Fruit fly (Drosophila melanogaster) whole organism, embryonic: ENCODE results near the gene eEF1delta.

Experiments used
- CG10979 ChIP-seq: fragments of 200-800 bp; sonication (Bioruptor generic); optimal IDR thresholded peaks from 2 replicates; lab custom pipeline; 2018; ENCODE audit warnings: missing biosample characterization, mild to moderate bottlenecking, missing genetic modification characterization, moderate library complexity
- CG13424 ChIP-seq: fragments of 200-800 bp; sonication (Bioruptor generic); optimal IDR thresholded peaks from 2 replicates; lab custom pipeline; 2019; ENCODE audit warnings: missing biosample characterization, mild to moderate bottlenecking, missing genetic modification characterization, moderate library complexity
- CG15011 ChIP-seq: fragments of 200-800 bp; sonication (Bioruptor generic); optimal IDR thresholded peaks from 3 replicates; lab custom pipeline; 2018; ENCODE audit warnings: missing biosample characterization, mild to moderate bottlenecking, missing genetic modification characterization
- CG2875 ChIP-seq: fragments of 200-800 bp; sonication (Bioruptor generic); optimal IDR thresholded peaks from 2 replicates; lab custom pipeline; 2017; ENCODE audit warnings: missing biosample characterization, mild to moderate bottlenecking, missing genetic modification characterization, missing genetic modification reagents
- CG2889 ChIP-seq: fragments of 200-800 bp; sonication (Bioruptor generic); IDR thresholded peaks from 3 replicates; pipeline ENCODE4 v1.3.6; 2022; ENCODE audit warnings: missing biosample characterization, missing genetic modification characterization
- CG34224 ChIP-seq: fragments of 200-800 bp; sonication (Bioruptor generic); IDR thresholded peaks from 3 replicates; pipeline ENCODE4 v1.3.6; 2022; ENCODE audit warnings: missing biosample characterization, missing genetic modification characterization; ENCODE audit not compliant: partially characterized antibody
- CG34376 ChIP-seq: fragments of 200-800 bp; sonication (Bioruptor generic); optimal IDR thresholded peaks from 2 replicates; lab custom pipeline; 2018; ENCODE audit warnings: missing biosample characterization, mild to moderate bottlenecking, missing genetic modification characterization
- CG34422 ChIP-seq: fragments of 200-800 bp; sonication (Bioruptor generic); IDR thresholded peaks from 3 replicates; pipeline ENCODE4 v1.3.6; 2022; ENCODE audit warnings: missing biosample characterization, missing genetic modification characterization
- CG42726 ChIP-seq: fragments of 200-800 bp; sonication (Bioruptor generic); IDR thresholded peaks from 2 replicates; pipeline ENCODE4 v1.3.6; 2022; ENCODE audit warnings: missing biosample characterization, missing genetic modification characterization; ENCODE audit not compliant: partially characterized antibody
- CG4360 ChIP-seq: fragments of 200-800 bp; sonication (Bioruptor generic); IDR thresholded peaks from 2 replicates; pipeline ENCODE4 v1.3.6; 2022; ENCODE audit warnings: missing biosample characterization, missing genetic modification characterization
- CG6683 ChIP-seq: fragments of 200-800 bp; sonication (Bioruptor generic); optimal IDR thresholded peaks from 2 replicates; lab custom pipeline; 2017; ENCODE audit warnings: missing biosample characterization, mild to moderate bottlenecking, missing genetic modification characterization, missing genetic modification reagents
- CG7839 ChIP-seq: fragments of 200-800 bp; sonication (Bioruptor generic); optimal IDR thresholded peaks from 3 replicates; lab custom pipeline; 2018; ENCODE audit warnings: missing biosample characterization, mild to moderate bottlenecking, missing genetic modification characterization, moderate library complexity
- CG8089 ChIP-seq: fragments of 200-800 bp; sonication (Bioruptor generic); optimal IDR thresholded peaks from 3 replicates; lab custom pipeline; 2016; ENCODE audit warnings: missing biosample characterization, missing genetic modification characterization
- CG8290 ChIP-seq, 3 experiments: fragments of 200-800 bp; sonication (Bioruptor generic); optimal IDR thresholded peaks; 2 replicates each; lab custom pipeline; 2016 to 2019; ENCODE audit warnings: missing biosample characterization in 3 of 3, missing genetic modification characterization in 3 of 3, mild to moderate bottlenecking in 2 of 3, moderate library complexity in 1 of 3
- CG8359 ChIP-seq: fragments of 200-800 bp; sonication (Bioruptor generic); optimal IDR thresholded peaks from 2 replicates; lab custom pipeline; 2017; ENCODE audit warnings: missing biosample characterization, mild to moderate bottlenecking, missing genetic modification characterization, borderline replicate concordance
- CrebB ChIP-seq: fragments of 200-800 bp; sonication (Bioruptor generic); optimal IDR thresholded peaks from 3 replicates; lab custom pipeline; 2018; ENCODE audit warnings: missing biosample characterization, mild to moderate bottlenecking, missing genetic modification characterization
- Dll ChIP-seq: fragments of 200-800 bp; sonication (Bioruptor generic); IDR thresholded peaks from 4 replicates; pipeline ENCODE4 v1.3.6; 2022; ENCODE audit warnings: missing biosample characterization, missing genetic modification characterization; ENCODE audit not compliant: partially characterized antibody
- Doc3 ChIP-seq: fragments of 200-800 bp; sonication (Bioruptor generic); IDR thresholded peaks from 3 replicates; pipeline ENCODE4 v1.3.6; 2022; ENCODE audit warnings: missing biosample characterization, missing genetic modification characterization; ENCODE audit not compliant: partially characterized antibody
- Dref ChIP-seq: fragments of 200-800 bp; sonication (Bioruptor generic); IDR thresholded peaks from 2 replicates; pipeline ENCODE4 v1.3.6; 2022; ENCODE audit warnings: missing biosample characterization, missing genetic modification characterization
- HHEX ChIP-seq: fragments of 200-800 bp; sonication (Bioruptor generic); optimal IDR thresholded peaks from 3 replicates; lab custom pipeline; 2017; ENCODE audit warnings: missing biosample characterization, mild to moderate bottlenecking, missing genetic modification characterization, missing genetic modification reagents
- Lim3 ChIP-seq: fragments of 200-800 bp; sonication (Bioruptor generic); IDR thresholded peaks from 2 replicates; pipeline ENCODE4 v1.3.6; 2022; ENCODE audit warnings: missing biosample characterization, missing genetic modification characterization
- MTF-1 ChIP-seq: fragments of 200-800 bp; sonication (Bioruptor generic); optimal IDR thresholded peaks from 2 replicates; lab custom pipeline; 2018; ENCODE audit warnings: missing biosample characterization, mild to moderate bottlenecking, missing genetic modification characterization, borderline replicate concordance
- Ptx1 ChIP-seq: fragments of 200-800 bp; sonication (Bioruptor generic); IDR thresholded peaks from 2 replicates; pipeline ENCODE4 v1.3.6; 2022; ENCODE audit warnings: missing biosample characterization, missing genetic modification characterization
- Rfx ChIP-seq: fragments of 200-800 bp; sonication (Bioruptor generic); IDR thresholded peaks from 2 replicates; pipeline ENCODE4 v1.3.6; 2022; ENCODE audit warnings: missing biosample characterization, missing genetic modification characterization
- Rx ChIP-seq: fragments of 200-800 bp; sonication (Bioruptor generic); IDR thresholded peaks from 2 replicates; pipeline ENCODE4 v1.3.6; 2022; ENCODE audit warnings: missing biosample characterization, missing genetic modification characterization
- Sox102F ChIP-seq: fragments of 200-800 bp; sonication (Bioruptor generic); optimal IDR thresholded peaks from 2 replicates; lab custom pipeline; 2018; ENCODE audit warnings: missing biosample characterization, mild to moderate bottlenecking, missing genetic modification characterization, moderate library complexity
- Spps ChIP-seq: fragments of 200-800 bp; sonication (Bioruptor generic); optimal IDR thresholded peaks from 2 replicates; lab custom pipeline; 2018; ENCODE audit warnings: missing biosample characterization, mild to moderate bottlenecking, missing genetic modification characterization
- Vsx1 ChIP-seq: fragments of 200-800 bp; sonication (Bioruptor generic); optimal IDR thresholded peaks from 2 replicates; lab custom pipeline; 2017; ENCODE audit warnings: missing biosample characterization, mild to moderate bottlenecking, missing genetic modification characterization, missing genetic modification reagents
- bowl ChIP-seq: fragments of 200-800 bp; sonication (Bioruptor generic); IDR thresholded peaks from 2 replicates; pipeline ENCODE4 v1.3.6; 2022; ENCODE audit warnings: missing biosample characterization, missing genetic modification characterization
- croc ChIP-seq: fragments of 200-800 bp; sonication (Bioruptor generic); conservative IDR thresholded peaks from 3 replicates; pipeline ENCODE4 v1.3.6; 2022; ENCODE audit warnings: missing biosample characterization, missing genetic modification characterization
- danr ChIP-seq: fragments of 200-800 bp; sonication (Bioruptor generic); IDR thresholded peaks from 2 replicates; pipeline ENCODE4 v1.3.6; 2022; ENCODE audit warnings: missing biosample characterization, missing genetic modification characterization
- dpn ChIP-seq, 2 experiments: fragments of 200-800 bp; sonication (Bioruptor generic); optimal IDR thresholded peaks; 3 replicates each; lab custom pipeline; 2016; ENCODE audit warnings: missing biosample characterization in 2 of 2, missing genetic modification characterization in 2 of 2
- gsb ChIP-seq: fragments of 200-800 bp; sonication (Bioruptor generic); IDR thresholded peaks from 2 replicates; pipeline ENCODE4 v1.3.6; 2022; ENCODE audit warnings: missing biosample characterization, missing genetic modification characterization
- gsb-n ChIP-seq: fragments of 200-800 bp; sonication (Bioruptor generic); optimal IDR thresholded peaks from 3 replicates; lab custom pipeline; 2018; ENCODE audit warnings: missing biosample characterization, mild to moderate bottlenecking, missing genetic modification characterization
- h ChIP-seq: fragments of >200 bp; optimal IDR thresholded peaks from 2 replicates; lab custom pipeline; 2017
- hbn ChIP-seq: fragments of 200-800 bp; sonication (Bioruptor generic); IDR thresholded peaks from 2 replicates; pipeline ENCODE4 v1.3.6; 2022; ENCODE audit warnings: missing biosample characterization, missing genetic modification characterization; ENCODE audit not compliant: partially characterized antibody
- hth ChIP-seq: fragments of >200 bp; optimal IDR thresholded peaks from 2 replicates; lab custom pipeline; 2017; ENCODE audit warnings: inconsistent platforms
- knrl ChIP-seq: fragments of 200-800 bp; sonication (Bioruptor generic); IDR thresholded peaks from 3 replicates; pipeline ENCODE4 v1.3.6; 2022; ENCODE audit warnings: missing biosample characterization, missing genetic modification characterization; ENCODE audit not compliant: partially characterized antibody
- lola ChIP-seq, 3 experiments: fragments of >200 bp in 2 of 3; fragments of 200-800 bp in 1 of 3; sonication (Bioruptor generic) in 1 of 3; optimal IDR thresholded peaks; 2 replicates each; lab custom pipeline; 2017 to 2019; ENCODE audit warnings: missing biosample characterization in 3 of 3, missing genetic modification characterization in 3 of 3, mild to moderate bottlenecking in 1 of 3, moderate library complexity in 1 of 3
- luna ChIP-seq: fragments of 200-800 bp; sonication (Bioruptor generic); optimal IDR thresholded peaks from 2 replicates; lab custom pipeline; 2016; ENCODE audit warnings: missing biosample characterization, missing genetic modification characterization
- nom ChIP-seq: fragments of 200-800 bp; sonication (Bioruptor generic); optimal IDR thresholded peaks from 2 replicates; lab custom pipeline; 2017; ENCODE audit warnings: missing biosample characterization, missing genetic modification characterization, mild to moderate bottlenecking, moderate library complexity, missing genetic modification reagents
- pfk ChIP-seq: fragments of 200-800 bp; sonication (Bioruptor generic); optimal IDR thresholded peaks from 2 replicates; lab custom pipeline; 2018; ENCODE audit warnings: missing biosample characterization, mild to moderate bottlenecking, missing genetic modification characterization, moderate library complexity
- phol ChIP-seq: fragments of 200-800 bp; sonication (Bioruptor generic); optimal IDR thresholded peaks from 3 replicates; lab custom pipeline; 2018; ENCODE audit warnings: missing biosample characterization, mild to moderate bottlenecking, missing genetic modification characterization, moderate library complexity
- row ChIP-seq: fragments of 200-800 bp; sonication (Bioruptor generic); IDR thresholded peaks from 3 replicates; pipeline ENCODE4 v1.3.6; 2022; ENCODE audit warnings: missing biosample characterization, missing genetic modification characterization
- twi ChIP-seq: fragments of 200-800 bp; optimal IDR thresholded peaks from 2 replicates; lab custom pipeline; 2019; ENCODE audit warnings: missing biosample characterization, mild to moderate bottlenecking, missing genetic modification characterization, moderate library complexity
- tx ChIP-seq: fragments of 200-800 bp; sonication (Bioruptor generic); optimal IDR thresholded peaks from 2 replicates; lab custom pipeline; 2016; ENCODE audit warnings: missing biosample characterization, missing genetic modification characterization
- vvl ChIP-seq: fragments of 200-800 bp; sonication (Bioruptor generic); IDR thresholded peaks from 2 replicates; pipeline ENCODE4 v1.3.6; 2022; ENCODE audit warnings: missing biosample characterization, missing genetic modification characterization
- yki ChIP-seq: fragments of >200 bp; optimal IDR thresholded peaks from 3 replicates; lab custom pipeline; 2018
- zfh1 ChIP-seq: fragments of 200-800 bp; sonication (Bioruptor generic); IDR thresholded peaks from 3 replicates; pipeline ENCODE4 v1.3.6; 2022; ENCODE audit warnings: missing biosample characterization, missing genetic modification characterization

eEF1delta gene

dm6 chr2L:10226724-10227407, 5.4 kb upstream of the eEF1delta start, which contains the start of gene CG5708 (continued):
- TF ChIP-seq Dll (peak; percentile 40; the same call in 1 of the 4 replicates), CG10979 (no peak), Dref (GFP tag; lab: Robert Waterston, UW) (peak; percentile 56), h (lab: Kevin White, UChicago) (no peak), CG42726 (GFP tag; lab: Robert Waterston, UW) (peak; percentile 54; the same call in 1 of the 2 replicates), tx (GFP tag; lab: Kevin White, UChicago) (no peak), CG8290 (GFP tag; optimal IDR thresholded peaks at IDR 0.05; lab: Kevin White, UChicago) (peak; percentile 62), CG8290 (tag; optimal IDR thresholded peaks at IDR 0.05; lab: Kevin White, UChicago) (peak; percentile 34 to 67), CG2889 (no peak), row (GFP tag; lab: Robert Waterston, UW) (peak; percentile 89), gsb (GFP tag; lab: Robert Waterston, UW) (no peak), nom (GFP tag; lab: Kevin White, UChicago) (no peak), CG8089 (GFP tag; lab: Kevin White, UChicago) (no peak), Vsx1 (GFP tag; lab: Kevin White, UChicago) (no peak), CG34422 (no peak), CG4360 (GFP tag; lab: Robert Waterston, UW) (no peak), Rfx (peak; percentile 45; the same call in 1 of the 2 replicates), danr (GFP tag; lab: Robert Waterston, UW) (no peak), Rx (no peak), Doc3 (no peak), zfh1 (GFP tag; lab: Robert Waterston, UW) (no peak), CrebB (tag; lab: Kevin White, UChicago) (no peak), gsb-n (tag; lab: Kevin White, UChicago) (no peak), knrl (GFP tag; lab: Robert Waterston, UW) (peak; percentile 50; the same call in 2 of the 3 replicates), croc (GFP tag; lab: Robert Waterston, UW) (no peak), Spps (tag; lab: Kevin White, UChicago) (no peak), hbn (GFP tag; lab: Robert Waterston, UW) (peak; percentile 30; the same call in 1 of the 2 replicates), hth (lab: Kevin White, UChicago) (no peak), CG15011 (GFP tag; lab: Kevin White, UChicago) (no peak), bowl (GFP tag; lab: Robert Waterston, UW) (no peak), CG34376 (no peak), CG34224 (GFP tag; lab: Robert Waterston, UW) (peak; percentile 30; the same call in 2 of the 3 replicates), CG8359 (GFP tag; lab: Kevin White, UChicago) (no peak), yki (lab: Kevin White, UChicago) (no peak), lola (GFP tag; optimal IDR thresholded peaks at IDR 0.05; lab: Kevin White, UChicago) (peak in 1 of 3 experiments; percentile 18), phol (tag; lab: Kevin White, UChicago) (peak; percentile 48), Lim3 (no peak), Sox102F (GFP tag; lab: Kevin White, UChicago) (no peak), CG6683 (GFP tag; lab: Kevin White, UChicago) (no peak), dpn (GFP tag; optimal IDR thresholded peaks at IDR 0.05; lab: Kevin White, UChicago) (no peak), pfk (peak; percentile 86), MTF-1 (no peak), HHEX (GFP tag; lab: Kevin White, UChicago) (no peak), CG7839 (tag; lab: Kevin White, UChicago) (no peak), luna (GFP tag; lab: Kevin White, UChicago) (no peak), twi (no peak), CG2875 (GFP tag; lab: Kevin White, UChicago) (no peak), CG13424 (peak; percentile 34), vvl (0 out of 2 replicates have a peak, but pooled peaks have one; percentile 42), Ptx1 (GFP tag; lab: Robert Waterston, UW) (no peak)
